Fruit fly (Drosophila melanogaster): ENCODE data around the gene CG13048.
A peak's percentile ranks its signal among the peaks of the same experiment; 100 is the strongest.

The CG13048 gene

dm6 chr3L:16329495-16329894, 45.8 kb upstream of the CG13048 start, which contains the start of gene CG33061:
Gene CG33061 (plus strand): TSS chr3L:16329795.
- TF ChIP-seq CG6163 (GFP tag; IDR thresholded peaks at IDR 0.05) (no peak), dac (GFP tag; optimal IDR thresholded peaks at IDR 0.05) (no peak)

dm6 chr3L:16328207-16328891, 44.6 kb upstream of the CG13048 start, which contains the start of gene CG13058:
Gene CG13058 (plus strand): TSS chr3L:16328841.
- TF ChIP-seq CG6276 (GFP tag; optimal IDR thresholded peaks at IDR 0.05) (peak; percentile 79), Hr39 (GFP tag; optimal IDR thresholded peaks at IDR 0.05) (no peak), svp (GFP tag) (no peak), topi (GFP tag; optimal IDR thresholded peaks at IDR 0.05) (no peak), Sox102F (GFP tag; optimal IDR thresholded peaks at IDR 0.05) (no peak), Sox15 (GFP tag; optimal IDR thresholded peaks at IDR 0.05) (no peak), CG32006 (GFP tag; optimal IDR thresholded peaks at IDR 0.05) (peak; percentile 85), Eip78C (GFP tag) (peak; percentile 70), esn (GFP tag; optimal IDR thresholded peaks at IDR 0.05) (no peak), CG4318 (GFP tag; optimal IDR thresholded peaks at IDR 0.05) (peak; percentile 78), Gug (GFP tag; IDR thresholded peaks at IDR 0.05) (peak; percentile 32; the same call in 1 of the 2 replicates), CG6854 (GFP tag; optimal IDR thresholded peaks at IDR 0.05) (no peak), CG11762 (GFP tag; optimal IDR thresholded peaks at IDR 0.05; ENCODE audit: insufficient read depth) (peak; percentile 43), eg (GFP tag; IDR thresholded peaks at IDR 0.05) (peak; percentile 23; the same call in 1 of the 3 replicates), Sox14 (GFP tag; optimal IDR thresholded peaks at IDR 0.05) (peak; percentile 39), CG3032 (tag; optimal IDR thresholded peaks at IDR 0.05) (peak; percentile 32), net (GFP tag; optimal IDR thresholded peaks at IDR 0.05) (peak; percentile 72), Ets21C (GFP tag; optimal IDR thresholded peaks at IDR 0.05) (no peak), Hr4 (GFP tag; optimal IDR thresholded peaks at IDR 0.05) (peak; percentile 85), dac (GFP tag; optimal IDR thresholded peaks at IDR 0.05) (peak; percentile 35), ss (GFP tag; optimal IDR thresholded peaks at IDR 0.05) (no peak), CG8319 (GFP tag; optimal IDR thresholded peaks at IDR 0.05) (no peak), CG6808 (GFP tag; optimal IDR thresholded peaks at IDR 0.05) (peak; percentile 40), CG8119 (GFP tag; IDR thresholded peaks at IDR 0.05) (peak; percentile 89), CG16779 (tag; optimal IDR thresholded peaks at IDR 0.05) (peak; percentile 10), Eip75B (GFP tag; optimal IDR thresholded peaks at IDR 0.05) (no peak), Ets96B (tag; optimal IDR thresholded peaks at IDR 0.05) (peak; percentile 71), dsx (GFP tag; optimal IDR thresholded peaks at IDR 0.05; ENCODE audit: poor library complexity, severe bottlenecking) (no peak), salr (GFP tag; optimal IDR thresholded peaks at IDR 0.05) (peak; percentile 42 to 64), fd85E (GFP tag; optimal IDR thresholded peaks at IDR 0.05) (no peak), fkh (GFP tag; optimal IDR thresholded peaks at IDR 0.05) (peak; percentile 67), CG1621 (tag; optimal IDR thresholded peaks at IDR 0.05) (peak; percentile 15), CG11294 (GFP tag; IDR thresholded peaks at IDR 0.05) (peak; percentile 48; the same call in 1 of the 2 replicates), CG6792 (GFP tag; optimal IDR thresholded peaks at IDR 0.05) (peak; percentile 21), pdm3 (GFP tag; optimal IDR thresholded peaks at IDR 0.05) (peak; percentile 73), spab (GFP tag; optimal IDR thresholded peaks at IDR 0.05) (no peak), CG7368 (GFP tag; optimal IDR thresholded peaks at IDR 0.05) (no peak), Smox (GFP tag; optimal IDR thresholded peaks at IDR 0.05) (no peak), acj6 (GFP tag; optimal IDR thresholded peaks at IDR 0.05) (peak; percentile 50), CG11902 (GFP tag; optimal IDR thresholded peaks at IDR 0.05) (no peak), Eip93F (GFP tag; optimal IDR thresholded peaks at IDR 0.05) (no peak), CG10669 (GFP tag; optimal IDR thresholded peaks at IDR 0.05) (peak; percentile 62), CG34406 (GFP tag; optimal IDR thresholded peaks at IDR 0.05) (no peak), Met (GFP tag; optimal IDR thresholded peaks at IDR 0.05) (peak; percentile 9), CG15336 (GFP tag; IDR thresholded peaks at IDR 0.05) (peak; percentile 93), CG31627 (GFP tag; optimal IDR thresholded peaks at IDR 0.05) (no peak), fd59A (GFP tag; optimal IDR thresholded peaks at IDR 0.05) (peak; percentile 61), OdsH (GFP tag; optimal IDR thresholded peaks at IDR 0.05) (peak; percentile 55)

Measured in whole organism, prepupa.